Worm (Caenorhabditis elegans): ENCODE results near the gene ZK512.8.

DNA sequence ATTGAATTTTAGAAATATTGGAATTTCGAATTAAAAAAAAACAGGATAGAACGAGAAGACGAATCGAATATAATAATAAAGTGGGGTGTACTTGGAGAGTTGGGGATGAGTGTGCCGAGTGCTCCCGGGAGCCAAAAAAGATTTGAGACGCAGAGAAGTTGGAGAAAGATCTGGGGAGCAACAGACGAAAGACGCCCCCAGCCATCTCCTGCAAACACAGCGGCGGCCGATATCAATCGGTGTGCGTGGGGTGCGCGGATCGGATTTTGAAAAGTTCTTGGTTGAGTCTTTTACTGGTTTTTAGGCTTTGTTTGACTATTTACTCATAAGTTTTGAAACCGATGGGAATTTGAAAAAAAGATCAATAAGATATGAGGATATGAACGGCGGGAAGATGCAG lies 7.9 kb downstream of the ZK512.8 start, which contains the start of gene nhl-1:
- TF ChIP-seq unc-62 (GFP tag; optimal IDR thresholded peaks at IDR 0.05), result no peak
- TF ChIP-seq ztf-4 (tag; optimal IDR thresholded peaks at IDR 0.05), result no peak
- no peak for TF ChIP-seq egl-27 (tag; optimal IDR thresholded peaks at IDR 0.05)
- no peak for TF ChIP-seq zag-1 (tag; optimal IDR thresholded peaks at IDR 0.05)
- no peak for TF ChIP-seq lin-11 (tag; optimal IDR thresholded peaks at IDR 0.05)
- TF ChIP-seq unc-39 (tag; optimal IDR thresholded peaks at IDR 0.05), result no peak
